Fruit fly (Drosophila melanogaster): Measurements from ENCODE around the gene CG7840.

CG7840 gene

dm6 chr2L:8311091-8311490, 5.7 kb downstream of the CG7840 start, which contains the start of the genes CG7810 and CG7806 (continued):
- TF ChIP-seq gcm2 (GFP tag; optimal IDR thresholded peaks at IDR 0.05) (peak; percentile 86), ATbp (GFP tag; optimal IDR thresholded peaks at IDR 0.05) (no peak), CG15514 (GFP tag; optimal IDR thresholded peaks at IDR 0.05) (peak; percentile 86), CG18599 (GFP tag; optimal IDR thresholded peaks at IDR 0.05) (no peak), rib (GFP tag; IDR thresholded peaks at IDR 0.05) (peak; percentile 89), gce (GFP tag; IDR thresholded peaks at IDR 0.05) (peak; percentile 77; the same call in 2 of the 3 replicates), CG7928 (GFP tag; optimal IDR thresholded peaks at IDR 0.05) (peak; percentile 9), YL-1 (GFP tag; optimal IDR thresholded peaks at IDR 0.05) (peak; percentile 91), CG11695 (GFP tag; IDR thresholded peaks at IDR 0.05) (peak; percentile 94), tin (GFP tag; optimal IDR thresholded peaks at IDR 0.05) (peak; percentile 88), CG4854 (GFP tag; optimal IDR thresholded peaks at IDR 0.05) (peak; percentile 74), Ssrp (tag; optimal IDR thresholded peaks at IDR 0.05) (peak; percentile 83), CG18619 (GFP tag; optimal IDR thresholded peaks at IDR 0.05) (peak; percentile 84), so (GFP tag; IDR thresholded peaks at IDR 0.05) (peak; percentile 90), CG8765 (GFP tag; IDR thresholded peaks at IDR 0.05) (peak; percentile 50; the same call in 1 of the 2 replicates), CG2116 (GFP tag; optimal IDR thresholded peaks at IDR 0.05) (peak; percentile 92), Adf1 (GFP tag; IDR thresholded peaks at IDR 0.05) (peak; percentile 65), CG9817 (tag; optimal IDR thresholded peaks at IDR 0.05) (peak; percentile 87), D19B (GFP tag; optimal IDR thresholded peaks at IDR 0.05) (no peak), CTCF (GFP tag; optimal IDR thresholded peaks at IDR 0.05) (peak; percentile 49), CG9876 (GFP tag; optimal IDR thresholded peaks at IDR 0.05) (peak; percentile 46), lmd (GFP tag; IDR thresholded peaks at IDR 0.05) (peak; percentile 90), CG11456 (GFP tag; IDR thresholded peaks at IDR 0.05) (peak; percentile 89), kni (GFP tag; optimal IDR thresholded peaks at IDR 0.05) (peak; percentile 42), peb (GFP tag; IDR thresholded peaks at IDR 0.05) (peak; percentile 66), Dp (GFP tag; optimal IDR thresholded peaks at IDR 0.05) (peak; percentile 36), dati (GFP tag; IDR thresholded peaks at IDR 0.05) (peak; percentile 72; the same call in 1 of the 2 replicates), Dek (tag; optimal IDR thresholded peaks at IDR 0.05) (peak; percentile 86), Hey (tag; optimal IDR thresholded peaks at IDR 0.05) (no peak), scrt (GFP tag; optimal IDR thresholded peaks at IDR 0.05) (peak; percentile 75), pum (GFP tag; optimal IDR thresholded peaks at IDR 0.05) (peak; percentile 85), CG6813 (GFP tag; optimal IDR thresholded peaks at IDR 0.05) (peak; percentile 84), Chrac-16 (GFP tag; optimal IDR thresholded peaks at IDR 0.05) (peak; percentile 89), CG9437 (GFP tag; optimal IDR thresholded peaks at IDR 0.05) (peak; percentile 95), ci (GFP tag; IDR thresholded peaks at IDR 0.05) (peak; percentile 97), CG7372 (GFP tag; IDR thresholded peaks at IDR 0.05) (peak; percentile 81), CG10209 (GFP tag; optimal IDR thresholded peaks at IDR 0.05) (peak; percentile 85), pita (GFP tag; optimal IDR thresholded peaks at IDR 0.05) (no peak), jigr1 (GFP tag; IDR thresholded peaks at IDR 0.05) (no peak; the same call in 2 of the 3 replicates), MBD-R2 (GFP tag; IDR thresholded peaks at IDR 0.05) (peak; percentile 97), esg (GFP tag; conservative IDR thresholded peaks at IDR 0.05) (peak; percentile 92), slou (GFP tag; optimal IDR thresholded peaks at IDR 0.05) (peak; percentile 52), Dbx (GFP tag; IDR thresholded peaks at IDR 0.05) (peak; percentile 82), NC2α (GFP tag; optimal IDR thresholded peaks at IDR 0.05) (peak; percentile 81), CG32532 (GFP tag; IDR thresholded peaks at IDR 0.05) (peak; percentile 90), Jarid2 (GFP tag; optimal IDR thresholded peaks at IDR 0.05) (peak; percentile 28), CG14710 (tag; optimal IDR thresholded peaks at IDR 0.05) (peak; percentile 92), B-H2 (GFP tag; optimal IDR thresholded peaks at IDR 0.05) (peak; percentile 90), CG14050 (GFP tag; IDR thresholded peaks at IDR 0.05) (peak; percentile 88), ftz-f1 (GFP tag; optimal IDR thresholded peaks at IDR 0.05) (peak; percentile 89), stc (GFP tag; IDR thresholded peaks at IDR 0.05) (peak; percentile 92), ewg (GFP tag; optimal IDR thresholded peaks at IDR 0.05) (peak; percentile 81)

Data from whole organism, embryonic.